Worm (Caenorhabditis elegans) whole organism, L4 larva: Measurements from ENCODE around the gene K10C8.4.
A peak's percentile ranks its signal among the peaks of the same experiment; 100 is the strongest.

ENCODE experiments used
- F26F4.8 ChIP-seq: fragments of 200-800 bp; sonication (Bioruptor generic); conservative IDR thresholded peaks from 2 replicates; pipeline ENCODE4 v1.3.6; 2022; ENCODE audit warnings: missing genetic modification characterization, missing compliant biosample characterization
- R02D3.7 ChIP-seq: fragments of 150-350 bp; sonication (generic microtip); optimal IDR thresholded peaks from 3 replicates; lab custom pipeline; 2014; ENCODE audit warnings: missing biosample characterization, missing genetic modification characterization
- T20F7.1 ChIP-seq: fragments of 200-800 bp; sonication (Bioruptor generic); optimal IDR thresholded peaks from 2 replicates; lab custom pipeline; 2018; ENCODE audit warnings: mild to moderate bottlenecking, missing genetic modification characterization, missing compliant biosample characterization
- ceh-44 ChIP-seq: fragments of 200-800 bp; sonication (Bioruptor generic); IDR thresholded peaks from 2 replicates; pipeline ENCODE4 v1.3.6; 2022; ENCODE audit warnings: missing genetic modification reagents, missing genetic modification characterization, missing compliant biosample characterization
- ceh-62 ChIP-seq: sonication (generic microtip); optimal IDR thresholded peaks from 2 replicates; lab custom pipeline; 2017; ENCODE audit warnings: missing biosample characterization, missing genetic modification characterization
- ceh-82 ChIP-seq: sonication (generic microtip); optimal IDR thresholded peaks from 2 replicates; lab custom pipeline; 2017; ENCODE audit warnings: missing biosample characterization, missing genetic modification characterization
- daf-16 ChIP-seq, 3 experiments: sonication (generic microtip); optimal IDR thresholded peaks; 2 replicates each; lab custom pipeline; 2016 to 2017; ENCODE audit warnings: missing genetic modification characterization in 3 of 3, missing genetic modification reagents in 3 of 3, mild to moderate bottlenecking in 2 of 3, missing compliant biosample characterization in 2 of 3, missing biosample characterization in 1 of 3, moderate library complexity in 1 of 3
- daf-19 ChIP-seq: fragments of 200-800 bp; sonication (Bioruptor generic); conservative IDR thresholded peaks from 2 replicates; pipeline ENCODE4 v1.3.6; 2022; ENCODE audit warnings: missing genetic modification characterization, missing compliant biosample characterization
- dmd-6 ChIP-seq: fragments of 200-800 bp; sonication (Bioruptor generic); IDR thresholded peaks from 2 replicates; pipeline ENCODE4 v1.3.6; 2022; ENCODE audit warnings: missing genetic modification reagents, missing genetic modification characterization, missing compliant biosample characterization
- duxl-1 ChIP-seq: sonication (generic microtip); optimal IDR thresholded peaks from 2 replicates; lab custom pipeline; 2016; ENCODE audit warnings: mild to moderate bottlenecking, missing genetic modification characterization, moderate library complexity, missing compliant biosample characterization; ENCODE audit not compliant: poor library complexity
- dve-1 ChIP-seq: sonication (generic microtip); optimal IDR thresholded peaks from 2 replicates; lab custom pipeline; 2017; ENCODE audit warnings: antibody characterized with exemption, mild to moderate bottlenecking, missing genetic modification characterization, missing compliant biosample characterization; ENCODE audit not compliant: insufficient read depth
- hlh-11 ChIP-seq: fragments of 200-800 bp; sonication (Bioruptor generic); optimal IDR thresholded peaks from 2 replicates; lab custom pipeline; 2018; ENCODE audit warnings: mild to moderate bottlenecking, missing genetic modification characterization, missing compliant biosample characterization
- hmg-1.1 ChIP-seq: fragments of 200-800 bp; sonication (Bioruptor generic); IDR thresholded peaks from 2 replicates; pipeline ENCODE4 v1.3.6; 2022; ENCODE audit warnings: missing genetic modification reagents, missing genetic modification characterization, missing compliant biosample characterization
- lir-3 ChIP-seq: sonication (generic microtip); optimal IDR thresholded peaks from 2 replicates; lab custom pipeline; 2016; ENCODE audit warnings: mild to moderate bottlenecking, missing genetic modification characterization, missing compliant biosample characterization
- lsy-2 ChIP-seq, 2 experiments: fragments of 150-350 bp in 1 of 2; sonication (generic microtip) in 1 of 2; optimal IDR thresholded peaks; 2 replicates each; lab custom pipeline; 2014 to 2017; ENCODE audit warnings: missing biosample characterization in 2 of 2, missing genetic modification characterization in 2 of 2
- madf-5 ChIP-seq, 2 experiments: fragments of 200-800 bp; sonication (Bioruptor generic); IDR thresholded peaks; 2 replicates each; pipeline ENCODE4 v1.3.6; 2022; ENCODE audit warnings: missing compliant biosample characterization in 2 of 2, missing genetic modification characterization in 2 of 2
- mep-1 ChIP-seq: fragments of 150-350 bp; sonication (generic microtip); optimal IDR thresholded peaks from 3 replicates; lab custom pipeline; 2014; ENCODE audit warnings: missing biosample characterization, missing genetic modification characterization
- mes-2 ChIP-seq: sonication (generic microtip); optimal IDR thresholded peaks from 2 replicates; lab custom pipeline; 2016; ENCODE audit warnings: missing genotype, mild to moderate bottlenecking, missing genetic modification characterization, missing compliant biosample characterization; ENCODE audit not compliant: poor library complexity, severe bottlenecking
- mxl-2 ChIP-seq: fragments of 200-800 bp; sonication (Bioruptor generic); conservative IDR thresholded peaks from 2 replicates; pipeline ENCODE4 v1.3.6; 2022; ENCODE audit warnings: missing genetic modification reagents, missing genetic modification characterization, missing compliant biosample characterization
- mxl-3 ChIP-seq: fragments of 200-800 bp; sonication (Bioruptor generic); optimal IDR thresholded peaks from 2 replicates; lab custom pipeline; 2018; ENCODE audit warnings: mild to moderate bottlenecking, missing genetic modification characterization, missing compliant biosample characterization
- nhr-10 ChIP-seq: fragments of 150-350 bp; optimal IDR thresholded peaks from 2 replicates; lab custom pipeline; 2014; ENCODE audit warnings: missing biosample characterization, missing genetic modification characterization
- nhr-102 ChIP-seq: sonication (generic microtip); optimal IDR thresholded peaks from 2 replicates; lab custom pipeline; 2016; ENCODE audit warnings: mild to moderate bottlenecking, missing genetic modification characterization, moderate library complexity, missing compliant biosample characterization
- nhr-28 ChIP-seq: fragments of 150-350 bp; optimal IDR thresholded peaks from 2 replicates; lab custom pipeline; 2014; ENCODE audit warnings: missing biosample characterization, missing genetic modification characterization
- nhr-48 ChIP-seq: sonication (generic microtip); optimal IDR thresholded peaks from 2 replicates; lab custom pipeline; 2016; ENCODE audit warnings: mild to moderate bottlenecking, missing genetic modification characterization, missing compliant biosample characterization
- nhr-6 ChIP-seq: fragments of 150-350 bp; optimal IDR thresholded peaks from 2 replicates; lab custom pipeline; 2014; ENCODE audit warnings: missing biosample characterization, missing genetic modification characterization
- pqm-1 ChIP-seq: sonication (generic microtip); optimal IDR thresholded peaks from 2 replicates; lab custom pipeline; 2017; ENCODE audit warnings: missing biosample characterization, missing genetic modification characterization
- set-16 ChIP-seq: fragments of 200-800 bp; sonication (Bioruptor generic); IDR thresholded peaks from 2 replicates; pipeline ENCODE4 v1.3.6; 2022; ENCODE audit warnings: missing genetic modification reagents, missing genetic modification characterization, missing compliant biosample characterization
- spr-1 ChIP-seq: sonication (generic microtip); optimal IDR thresholded peaks from 2 replicates; lab custom pipeline; 2016; ENCODE audit warnings: mild to moderate bottlenecking, missing genetic modification characterization, missing compliant biosample characterization
- tag-97 ChIP-seq: fragments of 200-800 bp; sonication (Bioruptor generic); IDR thresholded peaks from 2 replicates; pipeline ENCODE4 v1.3.6; 2022; ENCODE audit warnings: missing genetic modification characterization, missing compliant biosample characterization
- unc-130 ChIP-seq: sonication (generic microtip); optimal IDR thresholded peaks from 2 replicates; lab custom pipeline; 2016; ENCODE audit warnings: missing genetic modification reagents, missing genetic modification characterization, missing compliant biosample characterization
- ztf-7 ChIP-seq: fragments of 150-350 bp; optimal IDR thresholded peaks from 2 replicates; lab custom pipeline; 2014; ENCODE audit warnings: missing biosample characterization, missing genetic modification characterization

The K10C8.4 gene

DNA sequence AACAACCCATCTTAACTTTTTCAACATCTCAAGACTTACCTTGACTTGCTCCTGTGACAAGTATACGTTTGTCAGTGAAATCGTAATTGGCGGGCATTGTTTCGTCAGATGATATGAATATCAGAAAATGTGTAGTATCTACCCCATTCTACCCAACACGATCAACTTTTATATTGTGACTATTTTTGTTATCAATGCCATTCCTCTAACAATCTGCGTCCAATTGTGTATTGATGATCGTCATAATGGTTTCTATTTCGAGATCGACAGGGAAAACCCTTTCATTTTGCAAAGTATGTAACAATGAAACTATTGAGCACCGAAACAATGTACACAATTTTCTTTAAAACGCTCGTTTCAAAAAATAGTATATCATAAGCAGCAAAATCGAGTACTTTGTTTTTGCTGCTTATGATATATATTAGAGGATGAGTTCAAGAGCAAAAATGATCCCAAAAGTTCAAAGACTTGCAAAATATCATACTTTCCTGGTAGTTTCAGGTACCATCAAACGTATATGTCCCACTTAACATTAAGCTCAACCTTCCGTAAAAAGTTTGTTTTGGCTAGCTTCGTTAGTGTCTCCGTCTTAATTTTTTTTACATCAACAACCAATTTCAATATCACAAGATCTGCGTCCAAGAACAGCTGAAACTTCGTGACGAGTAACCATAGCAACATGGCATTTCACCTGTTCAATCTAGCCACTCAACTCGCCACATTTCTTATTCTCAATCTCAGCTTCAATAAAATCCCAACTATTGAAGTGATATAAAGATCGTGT is 37.6 kb downstream of the K10C8.4 start, which contains the start of the genes dhs-21 and xbx-9 (continued):
- TF ChIP-seq T20F7.1 (GFP tag; lab: Kevin White, UChicago) (peak; percentile 56), pqm-1 (tag; lab: Kevin White, UChicago) (peak; percentile 65), madf-5 (GFP tag; IDR thresholded peaks at IDR 0.05; lab: Robert Waterston, UW) (no peak), unc-130 (no peak), ztf-7 (peak; percentile 49), ceh-82 (tag; lab: Kevin White, UChicago) (no peak), mxl-3 (GFP tag; lab: Kevin White, UChicago) (peak; percentile 35), dmd-6 (peak; percentile 53)

DNA sequence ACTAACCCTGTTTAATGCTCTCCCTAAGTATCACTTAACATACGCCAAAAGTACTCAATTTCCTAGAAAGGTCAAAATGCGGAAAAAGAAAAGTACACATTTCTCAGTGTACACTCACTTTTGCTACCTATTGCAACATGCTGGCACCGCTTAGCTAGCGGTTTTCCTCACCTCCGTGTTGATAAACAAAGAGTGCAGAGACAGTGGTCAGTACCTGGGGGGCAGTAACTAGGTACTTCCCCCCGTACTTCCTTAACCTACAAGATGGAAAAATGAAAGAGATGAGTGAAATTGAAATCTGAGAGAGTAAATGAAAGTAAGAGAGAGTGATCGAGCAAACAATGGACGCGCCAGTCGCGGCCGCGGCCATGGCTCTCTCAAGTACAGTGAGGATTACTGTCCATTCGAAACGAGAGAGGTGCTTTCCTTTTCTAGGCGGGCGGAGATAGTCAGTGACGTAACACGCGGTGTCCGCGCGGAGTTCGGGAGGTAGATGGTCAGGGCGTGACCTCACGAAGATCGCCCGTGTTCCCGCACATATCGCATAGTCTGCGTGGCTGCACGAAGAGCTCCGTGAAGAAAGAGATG is 40.2 kb downstream of the K10C8.4 start, which contains the start of gene cky-1:
cky-1 (plus strand) TSS at position 538 of the 588 bp plus-strand sequence.
- TF ChIP-seq set-16, result peak; percentile 58; the same call in 1 of the 2 replicates
- TF ChIP-seq daf-19 (GFP tag; lab: Robert Waterston, UW), result 0 out of 2 replicates have a peak, but pooled peaks have one; percentile 59
- TF ChIP-seq hmg-1.1, result no peak
- no peak for TF ChIP-seq tag-97 (GFP tag; lab: Robert Waterston, UW)
- no peak for TF ChIP-seq nhr-10 (tag; lab: Kevin White, UChicago)
- peak; percentile 8 for TF ChIP-seq hlh-11

DNA sequence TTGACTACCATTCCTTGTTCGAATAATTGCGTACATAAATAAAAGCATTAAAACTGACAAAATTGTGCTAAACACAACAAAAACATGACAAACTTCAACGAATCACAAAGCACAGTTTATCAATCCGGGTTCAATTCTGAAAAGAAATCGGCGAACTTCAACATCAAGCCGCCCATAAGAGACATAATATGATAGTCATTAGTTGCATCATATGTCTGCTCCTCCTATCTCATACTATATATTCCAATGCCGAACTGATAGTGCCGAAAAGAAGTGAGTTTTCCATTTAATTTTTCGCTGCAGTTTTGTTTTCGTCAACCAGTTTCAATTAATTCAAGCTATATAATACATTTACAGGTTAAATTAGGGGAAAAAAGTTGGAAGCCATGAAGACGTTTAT is 45.6 kb downstream of the K10C8.4 start, which contains the start of gene hrg-7:
hrg-7 (plus strand) TSS at position 358 of the 400 bp plus-strand sequence.
- TF ChIP-seq nhr-6 (tag; lab: Kevin White, UChicago) (peak; percentile 40), pqm-1 (tag; lab: Kevin White, UChicago) (peak; percentile 81), mep-1 (tag; lab: Kevin White, UChicago) (peak; percentile 10), nhr-28 (tag; lab: Kevin White, UChicago) (peak; percentile 69), hlh-11 (peak; percentile 51), dmd-6 (peak; percentile 39; the same call in 1 of the 2 replicates), R02D3.7 (no peak), spr-1 (no peak), dve-1 (peak; percentile 64), ceh-62 (tag; lab: Kevin White, UChicago) (no peak), lir-3 (tag; lab: Kevin White, UChicago) (no peak), lsy-2 (tag; optimal IDR thresholded peaks at IDR 0.05; lab: Kevin White, UChicago) (peak in 1 of 2 experiments; percentile 10), mxl-2 (GFP tag; lab: Robert Waterston, UW) (no peak), daf-16 (GFP tag; optimal IDR thresholded peaks at IDR 0.05; lab: Kevin White, UChicago) (no peak), daf-16 (tag; optimal IDR thresholded peaks at IDR 0.05; lab: Kevin White, UChicago) (peak; percentile 63), ztf-7 (peak; percentile 96)

DNA sequence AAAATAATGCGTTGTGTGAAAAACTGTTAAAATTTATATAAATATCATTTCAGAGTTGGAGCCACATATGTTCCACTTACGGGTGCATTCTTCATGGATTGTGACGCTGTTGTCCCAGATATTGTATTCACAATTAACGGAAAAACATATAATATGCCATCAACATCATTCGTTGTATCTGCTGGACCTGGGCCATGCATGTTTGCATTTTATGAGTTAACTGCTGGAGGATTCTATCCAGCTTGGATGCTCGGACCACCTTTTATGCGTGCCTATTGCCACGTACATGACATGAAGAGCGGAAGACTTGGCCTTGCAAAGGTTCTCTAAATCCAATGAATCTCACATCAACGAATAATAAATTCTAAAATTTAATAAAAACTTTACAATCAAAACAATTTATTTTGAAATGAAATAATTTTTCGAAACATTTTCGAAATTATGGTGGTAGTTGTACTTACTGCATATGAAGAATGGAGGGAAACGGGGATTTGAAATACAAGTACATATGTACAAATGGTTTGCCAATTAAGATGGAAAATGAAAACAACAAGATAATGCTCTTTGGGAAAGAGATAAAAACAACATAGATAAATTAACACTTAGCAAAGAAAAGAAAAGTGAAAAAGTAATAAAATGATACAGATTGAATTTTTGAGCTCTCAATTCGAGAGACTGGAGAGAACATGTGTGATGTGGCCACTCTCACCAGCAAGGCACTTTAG is 47.9 kb downstream of the K10C8.4 start:
- peak; percentile 69 for TF ChIP-seq mes-2
- TF ChIP-seq dve-1, result peak; percentile 53
- peak; percentile 49 for TF ChIP-seq nhr-102
- TF ChIP-seq nhr-48 (tag; lab: Kevin White, UChicago), result peak; percentile 13
- TF ChIP-seq nhr-10 (tag; lab: Kevin White, UChicago), result peak; percentile 29
- TF ChIP-seq duxl-1, result peak; percentile 62
- TF ChIP-seq ceh-44, result no peak
- peak; percentile 66 for TF ChIP-seq mep-1 (tag; lab: Kevin White, UChicago)
- peak; percentile 2 for TF ChIP-seq spr-1
- TF ChIP-seq pqm-1 (tag; lab: Kevin White, UChicago), result peak; percentile 28
- no peak for TF ChIP-seq F26F4.8 (GFP tag; lab: Robert Waterston, UW)
